Worm (Caenorhabditis elegans) whole organism, young adult: ENCODE measurements around the gene Y66C5A.2.

Source experiments
- F10E7.11 ChIP-seq: sonication (generic microtip); optimal IDR thresholded peaks from 2 replicates; lab custom pipeline; 2017; ENCODE audit warnings: mild to moderate bottlenecking, missing genetic modification characterization, moderate library complexity, missing compliant biosample characterization
- F37B4.10 ChIP-seq: fragments of 200-800 bp; sonication (Bioruptor generic); IDR thresholded peaks from 2 replicates; pipeline ENCODE4 v1.3.6; 2022; ENCODE audit warnings: missing genetic modification characterization, missing compliant biosample characterization
- K11D2.4 ChIP-seq: fragments of 200-800 bp; sonication (Bioruptor generic); IDR thresholded peaks from 2 replicates; pipeline ENCODE4 v1.3.6; 2022; ENCODE audit warnings: missing genetic modification reagents, missing genetic modification characterization, missing compliant biosample characterization
- T26A5.8 ChIP-seq: sonication (generic microtip); optimal IDR thresholded peaks from 2 replicates; lab custom pipeline; 2016; ENCODE audit warnings: missing genetic modification characterization, missing compliant biosample characterization
- Y53G8AR.9 ChIP-seq: fragments of 200-800 bp; sonication (Bioruptor generic); conservative IDR thresholded peaks from 2 replicates; pipeline ENCODE4 v1.3.6; 2022; ENCODE audit warnings: missing genetic modification reagents, missing genetic modification characterization, missing compliant biosample characterization
- Y79H2A.3 ChIP-seq: fragments of 200-800 bp; sonication (Bioruptor generic); conservative IDR thresholded peaks from 2 replicates; pipeline ENCODE4 v1.3.6; 2022; ENCODE audit warnings: missing genetic modification reagents, missing genetic modification characterization, missing compliant biosample characterization
- ZK185.1 ChIP-seq: sonication (generic microtip); optimal IDR thresholded peaks from 2 replicates; lab custom pipeline; 2016; ENCODE audit warnings: mild to moderate bottlenecking, missing genetic modification characterization, missing compliant biosample characterization; ENCODE audit not compliant: poor library complexity, severe bottlenecking
- attf-3 ChIP-seq: fragments of 200-800 bp; sonication (Bioruptor generic); conservative IDR thresholded peaks from 2 replicates; pipeline ENCODE4 v1.3.6; 2022; ENCODE audit warnings: missing genetic modification reagents, missing genetic modification characterization, missing compliant biosample characterization
- attf-5 ChIP-seq: fragments of 200-800 bp; sonication (Bioruptor generic); optimal IDR thresholded peaks from 2 replicates; lab custom pipeline; 2018; ENCODE audit warnings: mild to moderate bottlenecking, missing genetic modification characterization, missing compliant biosample characterization
- ceh-58 ChIP-seq: fragments of 200-800 bp; sonication (Bioruptor generic); IDR thresholded peaks from 2 replicates; pipeline ENCODE4 v1.3.6; 2022; ENCODE audit warnings: missing genetic modification characterization, missing compliant biosample characterization
- ceh-79 ChIP-seq: sonication (generic microtip); optimal IDR thresholded peaks from 2 replicates; lab custom pipeline; 2017; ENCODE audit warnings: mild to moderate bottlenecking, missing genetic modification characterization, missing compliant biosample characterization
- ceh-91 ChIP-seq: fragments of 200-800 bp; sonication (Bioruptor generic); IDR thresholded peaks from 2 replicates; pipeline ENCODE4 v1.3.6; 2022; ENCODE audit warnings: missing genetic modification reagents, missing genetic modification characterization, missing compliant biosample characterization
- dox-1 ChIP-seq: fragments of 200-800 bp; sonication (Bioruptor generic); IDR thresholded peaks from 2 replicates; pipeline ENCODE4 v1.3.6; 2022; ENCODE audit warnings: missing genetic modification reagents, missing genetic modification characterization, missing compliant biosample characterization
- egl-44 ChIP-seq: fragments of 200-800 bp; sonication (Bioruptor generic); IDR thresholded peaks from 2 replicates; pipeline ENCODE4 v1.3.6; 2022; ENCODE audit warnings: missing genetic modification reagents, missing genetic modification characterization, missing compliant biosample characterization
- egrh-3 ChIP-seq: fragments of 200-800 bp; sonication (Bioruptor generic); IDR thresholded peaks from 2 replicates; pipeline ENCODE4 v1.3.6; 2022; ENCODE audit warnings: missing genetic modification reagents, missing genetic modification characterization, missing compliant biosample characterization
- gei-17 ChIP-seq: fragments of 200-800 bp; sonication (Bioruptor generic); optimal IDR thresholded peaks from 2 replicates; lab custom pipeline; 2018; ENCODE audit warnings: mild to moderate bottlenecking, missing genetic modification characterization, missing compliant biosample characterization
- hmg-1.2 ChIP-seq: fragments of 200-800 bp; sonication (Bioruptor generic); IDR thresholded peaks from 2 replicates; pipeline ENCODE4 v1.3.6; 2022; ENCODE audit warnings: missing genetic modification reagents, missing genetic modification characterization, missing compliant biosample characterization
- hsf-1 ChIP-seq: fragments of 200-800 bp; sonication (Bioruptor generic); IDR thresholded peaks from 2 replicates; pipeline ENCODE4 v1.3.6; 2022; ENCODE audit warnings: missing genetic modification reagents, missing genetic modification characterization, missing compliant biosample characterization
- lag-1 ChIP-seq: fragments of 200-800 bp; sonication (Bioruptor generic); IDR thresholded peaks from 2 replicates; pipeline ENCODE4 v1.3.6; 2022; ENCODE audit warnings: missing genetic modification reagents, missing genetic modification characterization, missing compliant biosample characterization
- let-526 ChIP-seq: fragments of 200-800 bp; sonication (Bioruptor generic); IDR thresholded peaks from 2 replicates; pipeline ENCODE4 v1.3.6; 2022; ENCODE audit warnings: missing genetic modification reagents, missing genetic modification characterization, missing compliant biosample characterization
- let-607 ChIP-seq, 2 experiments: fragments of 200-800 bp in 1 of 2; sonication (Bioruptor generic) in 1 of 2; sonication (generic microtip) in 1 of 2; optimal IDR thresholded peaks; 2 replicates each; lab custom pipeline; 2016 to 2018; ENCODE audit warnings: mild to moderate bottlenecking in 2 of 2, missing compliant biosample characterization in 2 of 2, missing genetic modification characterization in 2 of 2, moderate library complexity in 2 of 2, missing genotype in 1 of 2
- lin-26 ChIP-seq: fragments of 200-800 bp; sonication (Bioruptor generic); IDR thresholded peaks from 2 replicates; pipeline ENCODE4 v1.3.6; 2022; ENCODE audit warnings: missing genetic modification reagents, missing genetic modification characterization, missing compliant biosample characterization
- lin-35 ChIP-seq, 3 experiments: fragments of 150-350 bp in 2 of 3; sonication (generic microtip) in 1 of 3; optimal IDR thresholded peaks; 2 replicates each; lab custom pipeline; 2014 to 2018; ENCODE audit warnings: missing biosample characterization in 3 of 3, missing genetic modification characterization in 3 of 3, missing genetic modification reagents in 3 of 3
- lin-40 ChIP-seq: sonication (generic microtip); optimal IDR thresholded peaks from 2 replicates; lab custom pipeline; 2016; ENCODE audit warnings: missing genetic modification characterization, mild to moderate bottlenecking, missing compliant biosample characterization, missing genotype, missing genetic modification reagents
- madf-10 ChIP-seq: sonication (generic microtip); optimal IDR thresholded peaks from 2 replicates; lab custom pipeline; 2016; ENCODE audit warnings: mild to moderate bottlenecking, missing genetic modification characterization, missing compliant biosample characterization
- madf-3 ChIP-seq: fragments of 200-800 bp; sonication (Bioruptor generic); IDR thresholded peaks from 2 replicates; pipeline ENCODE4 v1.3.6; 2022; ENCODE audit warnings: missing genetic modification reagents, missing genetic modification characterization, missing compliant biosample characterization
- madf-6 ChIP-seq: fragments of 200-800 bp; sonication (Bioruptor generic); IDR thresholded peaks from 2 replicates; pipeline ENCODE4 v1.3.6; 2022; ENCODE audit warnings: missing genetic modification reagents, missing genetic modification characterization, missing compliant biosample characterization
- mcd-1 ChIP-seq: fragments of 200-800 bp; sonication (Bioruptor generic); IDR thresholded peaks from 2 replicates; pipeline ENCODE4 v1.3.6; 2022; ENCODE audit warnings: missing genetic modification reagents, missing genetic modification characterization, missing compliant biosample characterization
- mel-28 ChIP-seq: sonication (generic microtip); optimal IDR thresholded peaks from 2 replicates; lab custom pipeline; 2016; ENCODE audit warnings: borderline replicate concordance, mild to moderate bottlenecking, missing genetic modification characterization, missing compliant biosample characterization
- nfyb-1 ChIP-seq: fragments of 200-800 bp; sonication (Bioruptor generic); IDR thresholded peaks from 2 replicates; pipeline ENCODE4 v1.3.6; 2022; ENCODE audit warnings: missing genetic modification reagents, missing genetic modification characterization, missing compliant biosample characterization
- nhr-120 ChIP-seq: fragments of 200-800 bp; sonication (Bioruptor generic); IDR thresholded peaks from 2 replicates; pipeline ENCODE4 v1.3.6; 2022; ENCODE audit warnings: missing genetic modification characterization, missing compliant biosample characterization
- nhr-179 ChIP-seq: sonication (generic microtip); optimal IDR thresholded peaks from 2 replicates; lab custom pipeline; 2016; ENCODE audit warnings: mild to moderate bottlenecking, missing genetic modification characterization, missing compliant biosample characterization
- nhr-80 ChIP-seq: sonication (generic microtip); optimal IDR thresholded peaks from 2 replicates; lab custom pipeline; 2016; ENCODE audit warnings: missing genetic modification characterization, missing compliant biosample characterization
- pbrm-1 ChIP-seq: fragments of 200-800 bp; sonication (Bioruptor generic); IDR thresholded peaks from 2 replicates; pipeline ENCODE4 v1.3.6; 2022; ENCODE audit warnings: missing genetic modification reagents, missing genetic modification characterization, missing compliant biosample characterization
- rcor-1 ChIP-seq: fragments of 200-800 bp; sonication (Bioruptor generic); IDR thresholded peaks from 2 replicates; pipeline ENCODE4 v1.3.6; 2022; ENCODE audit warnings: missing genetic modification reagents, missing genetic modification characterization, missing compliant biosample characterization
- rpc-1 ChIP-seq, 2 experiments: fragments of 150-350 bp in 1 of 2; sonication (generic microtip) in 1 of 2; optimal IDR thresholded peaks; 2 replicates each; lab custom pipeline; 2014 to 2018; ENCODE audit warnings: missing biosample characterization in 1 of 2, missing genetic modification characterization in 1 of 2, missing genetic modification reagents in 1 of 2, missing genotype in 1 of 2
- snpc-1.1 ChIP-seq: sonication (generic microtip); optimal IDR thresholded peaks from 2 replicates; lab custom pipeline; 2017; ENCODE audit warnings: missing genetic modification characterization, mild to moderate bottlenecking, missing compliant biosample characterization, antibody characterized with exemption, moderate library complexity, missing genotype, missing genetic modification reagents; ENCODE audit not compliant: insufficient read depth
- snpc-3.4 ChIP-seq: sonication (generic microtip); optimal IDR thresholded peaks from 2 replicates; lab custom pipeline; 2017; ENCODE audit warnings: missing genetic modification characterization, mild to moderate bottlenecking, missing compliant biosample characterization, antibody characterized with exemption, moderate library complexity, missing genotype, missing genetic modification reagents
- snpc-4 ChIP-seq, 5 experiments: fragments of 150-350 bp in 1 of 5; sonication (generic microtip) in 4 of 5; optimal IDR thresholded peaks; 2 replicates each; lab custom pipeline; 2014 to 2018; ENCODE audit warnings: missing genetic modification characterization in 5 of 5, missing biosample characterization in 3 of 5, antibody characterized with exemption in 2 of 5, mild to moderate bottlenecking in 2 of 5, missing compliant biosample characterization in 2 of 5, missing genotype in 2 of 5, moderate library complexity in 2 of 5, missing genetic modification reagents in 1 of 5
- tbp1 ChIP-seq: fragments of 200-800 bp; sonication (Bioruptor generic); optimal IDR thresholded peaks from 2 replicates; lab custom pipeline; 2018; ENCODE audit warnings: mild to moderate bottlenecking, missing genetic modification characterization, missing compliant biosample characterization
- xnd-1 ChIP-seq: sonication (generic microtip); optimal IDR thresholded peaks from 2 replicates; lab custom pipeline; 2016; ENCODE audit warnings: missing genotype, missing genetic modification reagents, missing genetic modification characterization, missing compliant biosample characterization
- zfh-2 ChIP-seq: fragments of 200-800 bp; sonication (Bioruptor generic); conservative IDR thresholded peaks from 2 replicates; pipeline ENCODE4 v1.3.6; 2022; ENCODE audit warnings: missing genetic modification reagents, missing genetic modification characterization, missing compliant biosample characterization
- zim-3 ChIP-seq: sonication (generic microtip); optimal IDR thresholded peaks from 2 replicates; lab custom pipeline; 2017; ENCODE audit warnings: mild to moderate bottlenecking, missing genetic modification characterization, moderate library complexity, missing compliant biosample characterization
- ztf-18 ChIP-seq: sonication (generic microtip); optimal IDR thresholded peaks from 2 replicates; lab custom pipeline; 2016; ENCODE audit warnings: missing genotype, mild to moderate bottlenecking, missing genetic modification characterization, missing compliant biosample characterization
- ztf-25 ChIP-seq: fragments of 200-800 bp; sonication (Bioruptor generic); IDR thresholded peaks from 2 replicates; pipeline ENCODE4 v1.3.6; 2022; ENCODE audit warnings: missing genetic modification reagents, missing genetic modification characterization, missing compliant biosample characterization
- ztf-28 ChIP-seq: fragments of 200-800 bp; sonication (Bioruptor generic); IDR thresholded peaks from 2 replicates; pipeline ENCODE4 v1.3.6; 2022; ENCODE audit warnings: missing genetic modification reagents, missing genetic modification characterization, missing compliant biosample characterization
- ztf-6 ChIP-seq: fragments of 200-800 bp; sonication (Bioruptor generic); IDR thresholded peaks from 2 replicates; pipeline ENCODE4 v1.3.6; 2022; ENCODE audit warnings: missing genetic modification reagents, missing genetic modification characterization, missing compliant biosample characterization

Gene Y66C5A.2

DNA sequence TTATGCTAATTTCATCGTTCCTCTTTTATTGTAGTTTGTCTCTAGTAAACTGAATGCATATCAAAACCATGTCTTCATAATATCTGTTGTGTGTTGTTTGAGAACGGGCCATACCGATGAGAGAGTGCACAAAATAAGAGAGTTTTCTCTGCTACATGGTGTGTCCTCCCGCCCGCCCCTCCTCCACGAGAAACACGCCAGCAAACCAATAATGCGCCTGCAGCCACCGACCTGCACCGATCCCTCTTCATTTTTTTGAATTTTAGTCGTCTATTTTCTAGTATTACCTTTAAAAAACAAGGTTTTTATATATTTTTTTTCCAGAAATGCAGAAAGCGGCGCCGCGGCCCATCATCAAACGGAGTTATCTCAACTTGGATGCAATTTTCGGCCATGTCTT, 19.7 kb downstream of the Y66C5A.2 start, which contains the start of gene gfi-3 (continued):
- TF ChIP-seq lin-26 (GFP tag; lab: Robert Waterston, UW) (no peak), ZK185.1 (tag; lab: Kevin White, UChicago) (peak; percentile 65), mcd-1 (GFP tag; lab: Robert Waterston, UW) (peak; percentile 69), snpc-4 (GFP tag; optimal IDR thresholded peaks at IDR 0.05; lab: Kevin White, UChicago) (no peak), snpc-4 (tag; optimal IDR thresholded peaks at IDR 0.05; lab: Kevin White, UChicago) (peak; percentile 67 to 92 (median 89)), lag-1 (no peak), nhr-80 (peak; percentile 70), madf-6 (GFP tag; lab: Robert Waterston, UW) (no peak), ztf-18 (tag; lab: Kevin White, UChicago) (peak; percentile 94), rpc-1 (optimal IDR thresholded peaks at IDR 0.05; lab: Kevin White, UChicago) (no peak), rpc-1 (tag; optimal IDR thresholded peaks at IDR 0.05; lab: Kevin White, UChicago) (no peak), mel-28 (tag; lab: Kevin White, UChicago) (no peak), nhr-120 (GFP tag; lab: Robert Waterston, UW) (no peak), ztf-28 (GFP tag; lab: Robert Waterston, UW) (no peak), rcor-1 (0 out of 2 replicates have a peak, but pooled peaks have one; percentile 32), hmg-1.2 (GFP tag; lab: Robert Waterston, UW) (peak; percentile 79), dox-1 (peak; percentile 74), madf-10 (peak; percentile 25), snpc-3.4 (tag; lab: Kevin White, UChicago) (peak; percentile 2), tbp1 (GFP tag; lab: Kevin White, UChicago) (peak; percentile 63), F10E7.11 (tag; lab: Kevin White, UChicago) (no peak), ceh-58 (GFP tag; lab: Robert Waterston, UW) (no peak), Y79H2A.3 (GFP tag; lab: Robert Waterston, UW) (no peak), ztf-6 (GFP tag; lab: Robert Waterston, UW) (no peak), attf-5 (GFP tag; lab: Kevin White, UChicago) (peak; percentile 74), zim-3 (no peak), nfyb-1 (0 out of 2 replicates have a peak, but pooled peaks have one; percentile 50), K11D2.4 (GFP tag; lab: Robert Waterston, UW) (0 out of 2 replicates have a peak, but pooled peaks have one; percentile 19), madf-3 (0 out of 2 replicates have a peak, but pooled peaks have one; percentile 20), let-607 (tag; optimal IDR thresholded peaks at IDR 0.05; lab: Kevin White, UChicago) (peak in 1 of 2 experiments; percentile 11), T26A5.8 (tag; lab: Kevin White, UChicago) (no peak), Y53G8AR.9 (GFP tag; lab: Robert Waterston, UW) (no peak), gei-17 (peak; percentile 35), lin-40 (peak; percentile 84), egl-44 (GFP tag; lab: Robert Waterston, UW) (no peak), ceh-91 (GFP tag; lab: Robert Waterston, UW) (no peak), pbrm-1 (peak; percentile 76)

DNA sequence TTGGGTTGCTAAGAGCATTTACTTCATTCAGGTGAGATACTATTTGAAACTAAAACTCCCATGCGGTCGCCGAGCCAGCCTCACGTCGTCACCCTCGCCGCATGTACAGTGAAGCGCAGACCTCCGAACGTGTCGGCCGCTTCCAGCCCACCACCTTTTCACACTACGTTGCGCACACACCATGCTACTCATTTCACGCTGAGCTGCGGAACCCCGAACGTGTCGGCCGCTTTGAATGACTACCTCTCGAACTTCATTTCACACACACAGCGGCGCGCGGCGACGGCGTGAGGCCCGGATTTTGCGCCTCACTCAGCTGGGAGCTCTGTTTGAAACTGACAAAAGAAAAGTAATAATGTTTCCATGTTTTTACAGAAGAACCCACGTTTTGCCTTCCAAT, 21.1 kb downstream of the Y66C5A.2 start:
- TF ChIP-seq attf-3 (GFP tag; lab: Robert Waterston, UW): no peak
- no peak for TF ChIP-seq hsf-1 (GFP tag; lab: Robert Waterston, UW)
- no peak for TF ChIP-seq lin-35 (GFP tag; optimal IDR thresholded peaks at IDR 0.05; lab: Kevin White, UChicago)
- TF ChIP-seq snpc-4 (GFP tag; optimal IDR thresholded peaks at IDR 0.05; lab: Kevin White, UChicago): no peak
- peak in 3 of 4 experiments; percentile 32 to 88 (median 82) for TF ChIP-seq snpc-4 (tag; optimal IDR thresholded peaks at IDR 0.05; lab: Kevin White, UChicago)
- no peak for TF ChIP-seq nhr-179 (tag; lab: Kevin White, UChicago)
- TF ChIP-seq egrh-3 (GFP tag; lab: Robert Waterston, UW): peak; percentile 50; the same call in 1 of the 2 replicates
- peak; percentile 78 for TF ChIP-seq zfh-2
- TF ChIP-seq F37B4.10 (GFP tag; lab: Robert Waterston, UW): no peak
- no peak for TF ChIP-seq xnd-1
- TF ChIP-seq ceh-79 (tag; lab: Kevin White, UChicago): no peak
- no peak for TF ChIP-seq ztf-25 (GFP tag; lab: Robert Waterston, UW)
- no peak for TF ChIP-seq let-526 (GFP tag; lab: Robert Waterston, UW)
- TF ChIP-seq ceh-58 (GFP tag; lab: Robert Waterston, UW): no peak
- TF ChIP-seq zim-3: no peak
- TF ChIP-seq snpc-1.1: no peak
